Worm (Caenorhabditis elegans) whole organism, L4 larva: ENCODE measurements around the gene ngn-1.
"Not testable (repeated sequence)": the region's sequence is repeated elsewhere in the genome, so short reads cannot be mapped to it uniquely, and the experiment has no call there.

Experiments used
- T20F7.1 ChIP-seq: fragments of 200-800 bp; sonication (Bioruptor generic); optimal IDR thresholded peaks from 2 replicates; lab custom pipeline; 2018; ENCODE audit warnings: mild to moderate bottlenecking, missing genetic modification characterization, missing compliant biosample characterization
- ces-1 ChIP-seq: fragments of 150-350 bp; sonication (generic microtip); optimal IDR thresholded peaks from 4 replicates; lab custom pipeline; 2014; ENCODE audit warnings: missing biosample characterization, missing genetic modification reagents, missing genetic modification characterization
- dmd-6 ChIP-seq: fragments of 200-800 bp; sonication (Bioruptor generic); IDR thresholded peaks from 2 replicates; pipeline ENCODE4 v1.3.6; 2022; ENCODE audit warnings: missing genetic modification reagents, missing genetic modification characterization, missing compliant biosample characterization
- egl-43 ChIP-seq: fragments of 200-800 bp; sonication (Bioruptor generic); IDR thresholded peaks from 2 replicates; pipeline ENCODE4 v1.3.6; 2022; ENCODE audit warnings: missing genetic modification reagents, missing genetic modification characterization, missing compliant biosample characterization
- fkh-10 ChIP-seq: fragments of 150-350 bp; optimal IDR thresholded peaks from 2 replicates; lab custom pipeline; 2014; ENCODE audit warnings: missing biosample characterization, missing genetic modification reagents, missing genetic modification characterization
- hlh-11 ChIP-seq: fragments of 200-800 bp; sonication (Bioruptor generic); optimal IDR thresholded peaks from 2 replicates; lab custom pipeline; 2018; ENCODE audit warnings: mild to moderate bottlenecking, missing genetic modification characterization, missing compliant biosample characterization
- lir-3 ChIP-seq: sonication (generic microtip); optimal IDR thresholded peaks from 2 replicates; lab custom pipeline; 2016; ENCODE audit warnings: mild to moderate bottlenecking, missing genetic modification characterization, missing compliant biosample characterization
- mdl-1 ChIP-seq, 2 experiments: fragments of 150-350 bp in 1 of 2; sonication (generic microtip) in 1 of 2; optimal IDR thresholded peaks; 2 replicates each; lab custom pipeline; 2014 to 2017; ENCODE audit warnings: missing biosample characterization in 2 of 2, missing genetic modification characterization in 2 of 2
- mes-2 ChIP-seq: sonication (generic microtip); optimal IDR thresholded peaks from 2 replicates; lab custom pipeline; 2016; ENCODE audit warnings: missing genotype, mild to moderate bottlenecking, missing genetic modification characterization, missing compliant biosample characterization; ENCODE audit not compliant: poor library complexity, severe bottlenecking
- nhr-11 ChIP-seq: fragments of 150-350 bp; optimal IDR thresholded peaks from 2 replicates; lab custom pipeline; 2014; ENCODE audit warnings: missing biosample characterization, missing genetic modification characterization
- nhr-25 ChIP-seq: sonication (generic microtip); optimal IDR thresholded peaks from 2 replicates; lab custom pipeline; 2017; ENCODE audit warnings: missing genetic modification characterization, mild to moderate bottlenecking, missing compliant biosample characterization, antibody characterized with exemption, moderate library complexity, borderline replicate concordance; ENCODE audit not compliant: insufficient read depth
- nhr-76 ChIP-seq: fragments of 150-350 bp; optimal IDR thresholded peaks from 2 replicates; lab custom pipeline; 2014; ENCODE audit warnings: missing biosample characterization, missing genetic modification characterization
- pha-4 ChIP-seq, 2 experiments: fragments of 150-350 bp in 1 of 2; fragments of 200-800 bp in 1 of 2; sonication (Bioruptor generic) in 1 of 2; IDR thresholded peaks in 1 of 2; optimal IDR thresholded peaks in 1 of 2; 2 replicates each; pipeline versions ENCODE4 v1.3.6 to Lab custom; 2014 to 2022; ENCODE audit warnings: missing genetic modification characterization in 2 of 2, missing genetic modification reagents in 2 of 2, missing biosample characterization in 1 of 2, missing compliant biosample characterization in 1 of 2
- vab-7 ChIP-seq: fragments of 200-800 bp; sonication (Bioruptor generic); IDR thresholded peaks from 2 replicates; pipeline ENCODE4 v1.3.6; 2022; ENCODE audit warnings: missing genetic modification reagents, missing genetic modification characterization, missing compliant biosample characterization

DNA sequence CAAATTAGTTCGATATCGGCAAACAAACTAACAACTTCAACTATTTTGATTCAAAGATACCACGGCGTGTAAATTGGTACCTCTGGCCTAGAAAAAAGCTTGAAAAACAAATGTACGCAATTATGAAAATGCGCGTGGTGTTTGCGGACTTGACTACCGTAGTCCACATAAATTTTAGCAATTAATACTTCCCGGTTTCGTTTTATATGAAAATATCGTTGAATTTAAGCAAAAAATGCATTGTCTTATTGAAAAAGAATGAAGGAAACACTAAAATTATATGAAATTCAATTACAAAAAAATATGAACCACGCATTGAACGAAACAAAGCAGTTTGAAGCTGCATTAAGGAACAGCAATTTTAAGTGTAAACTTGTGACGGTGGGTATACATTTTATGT lies 46.8 kb upstream of the ngn-1 start, which contains the start of gene gpx-4:
- not testable (repeated sequence) for TF ChIP-seq mes-2 (tag; lab: Kevin White, UChicago); ces-1 (GFP tag; lab: Kevin White, UChicago); nhr-76 (tag; lab: Kevin White, UChicago); fkh-10; egl-43 (GFP tag; lab: Robert Waterston, UW); mdl-1 (tag; optimal IDR thresholded peaks at IDR 0.05; lab: Kevin White, UChicago); lir-3 (tag; lab: Kevin White, UChicago); dmd-6 (GFP tag; lab: Robert Waterston, UW); vab-7; hlh-11; pha-4 (GFP tag; IDR thresholded peaks at IDR 0.05; lab: Robert Waterston, UW); pha-4 (tag; optimal IDR thresholded peaks at IDR 0.05; lab: Kevin White, UChicago); T20F7.1 (GFP tag; lab: Kevin White, UChicago); nhr-25 (tag; lab: Kevin White, UChicago); nhr-11 (tag; lab: Kevin White, UChicago)
